Fruit fly (Drosophila melanogaster) Kc167 (cell line): ENCODE data around the gene Cyp312a1.
A peak's percentile ranks its signal among the peaks of the same experiment; 100 is the strongest.

Experiments used
- Myc ChIP-seq: fragments of >200 bp; optimal IDR thresholded peaks from 2 replicates; lab custom pipeline; 2017; ENCODE audit warnings: missing external identifiers
- Sin3A ChIP-seq: fragments of >200 bp; optimal IDR thresholded peaks from 2 replicates; lab custom pipeline; 2018; ENCODE audit warnings: missing external identifiers
- h ChIP-seq: fragments of >200 bp; optimal IDR thresholded peaks from 3 replicates; lab custom pipeline; 2018; ENCODE audit warnings: missing external identifiers
- insv ChIP-seq: fragments of >200 bp; optimal IDR thresholded peaks from 3 replicates; lab custom pipeline; 2018; ENCODE audit warnings: missing external identifiers
- psq ChIP-seq: fragments of >200 bp; optimal IDR thresholded peaks from 2 replicates; lab custom pipeline; 2017; ENCODE audit warnings: missing external identifiers
- ttk ChIP-seq: sonication (Bioruptor generic); optimal IDR thresholded peaks from 2 replicates; lab custom pipeline; 2017; ENCODE audit warnings: missing external identifiers

The Cyp312a1 gene

DNA sequence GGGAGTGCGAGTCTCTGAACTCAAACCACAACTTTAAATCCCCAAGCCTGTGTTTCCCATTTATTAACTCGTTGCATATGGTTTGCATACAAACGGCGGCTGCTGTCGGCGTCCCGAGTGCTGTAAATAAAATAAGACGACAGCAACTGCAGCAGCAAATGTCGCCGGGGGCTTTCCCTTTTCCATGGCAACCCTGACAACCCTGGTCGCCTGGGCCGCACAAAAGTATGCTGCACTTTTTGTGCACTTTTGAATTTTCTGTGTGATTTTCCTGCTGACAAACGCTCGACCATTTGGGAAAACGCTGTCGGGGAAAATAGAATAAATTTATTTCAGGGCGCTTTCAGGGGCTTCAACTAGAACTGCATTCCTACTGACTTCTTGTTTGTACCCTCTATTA lies 21.7 kb upstream of the Cyp312a1 start:
- TF ChIP-seq Myc (lab: Kevin White, UChicago) (no peak), psq (lab: Kevin White, UChicago) (no peak), h (no peak), ttk (lab: Kevin White, UChicago) (no peak), Sin3A (lab: Kevin White, UChicago) (no peak), insv (lab: Kevin White, UChicago) (no peak)

DNA sequence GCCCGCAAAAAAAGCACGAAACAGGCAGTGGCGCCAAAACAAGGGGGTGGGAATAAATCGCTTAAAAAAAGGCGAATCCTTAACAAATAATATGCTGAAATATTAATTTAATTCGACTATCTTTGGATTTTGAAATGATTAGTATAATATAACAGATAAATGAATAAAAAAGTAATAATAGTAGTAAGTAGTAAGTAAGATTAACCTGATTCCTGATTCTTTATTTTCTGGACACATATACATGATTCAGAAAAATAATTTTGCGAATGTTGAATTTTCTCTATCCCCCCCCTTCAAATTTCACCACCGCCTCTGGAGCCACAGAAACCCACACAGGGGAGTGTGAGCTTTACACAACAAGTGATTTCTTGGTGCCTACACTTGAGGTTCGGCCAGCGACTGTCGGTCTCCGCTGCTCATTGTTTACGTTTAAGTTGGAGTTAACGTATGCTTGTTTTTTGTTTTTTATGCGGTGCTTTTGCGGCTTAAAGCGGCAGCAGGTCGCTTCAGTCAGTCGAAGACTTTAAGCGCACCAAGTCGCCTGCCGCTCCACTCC lies 16.0 kb upstream of the Cyp312a1 start, which contains the start of gene CG7330:
Gene CG7330 (plus strand): TSS at position 506 of the 556 bp plus-strand sequence.
- TF ChIP-seq Sin3A (lab: Kevin White, UChicago) (no peak), psq (lab: Kevin White, UChicago) (no peak), ttk (lab: Kevin White, UChicago) (no peak)

DNA sequence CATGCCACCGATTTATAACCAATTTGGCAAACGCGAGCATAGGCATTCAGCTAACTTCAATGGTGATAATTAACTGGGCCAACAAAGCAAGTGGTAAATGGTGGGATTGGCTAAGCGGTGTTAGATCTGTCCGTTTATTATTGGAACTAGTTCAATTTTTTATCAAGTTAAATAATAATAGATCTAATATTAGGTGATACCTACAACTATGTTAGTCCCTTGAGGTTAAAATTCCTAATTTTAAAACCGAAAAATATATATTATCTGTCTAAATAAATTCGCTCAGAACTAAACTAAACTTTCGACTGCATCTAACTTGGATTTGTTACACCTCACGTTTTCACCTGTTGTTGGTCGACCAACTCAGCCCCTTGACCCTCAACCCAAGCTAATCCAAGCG lies 15.1 kb upstream of the Cyp312a1 start:
- no peak for TF ChIP-seq ttk (lab: Kevin White, UChicago)
- no peak for TF ChIP-seq h
- no peak for TF ChIP-seq psq (lab: Kevin White, UChicago)
- TF ChIP-seq Sin3A (lab: Kevin White, UChicago): no peak
- TF ChIP-seq insv (lab: Kevin White, UChicago): no peak
- no peak for TF ChIP-seq Myc (lab: Kevin White, UChicago)

DNA sequence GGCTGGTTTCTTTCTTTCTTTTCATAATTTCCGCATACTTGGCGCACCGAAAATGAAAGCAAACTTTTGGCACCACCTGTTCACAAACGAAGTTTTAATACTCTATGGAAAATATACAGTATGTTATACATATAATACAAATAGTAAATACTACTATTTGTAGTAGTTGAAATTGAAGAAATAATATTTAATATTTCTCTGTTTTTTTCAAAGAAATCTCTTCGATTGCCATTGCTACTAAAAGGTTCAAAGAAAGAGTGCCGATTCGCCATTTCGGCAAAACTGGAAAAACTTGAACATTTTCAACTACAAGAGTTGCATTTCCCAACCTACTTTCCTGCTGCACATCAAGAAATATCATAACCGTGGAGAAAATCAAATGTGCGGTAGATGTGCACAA lies 14.3 kb upstream of the Cyp312a1 start:
- no peak for TF ChIP-seq insv (lab: Kevin White, UChicago)
- no peak for TF ChIP-seq ttk (lab: Kevin White, UChicago)
- TF ChIP-seq psq (lab: Kevin White, UChicago): no peak
- TF ChIP-seq Sin3A (lab: Kevin White, UChicago): no peak
- no peak for TF ChIP-seq Myc (lab: Kevin White, UChicago)
- no peak for TF ChIP-seq h

DNA sequence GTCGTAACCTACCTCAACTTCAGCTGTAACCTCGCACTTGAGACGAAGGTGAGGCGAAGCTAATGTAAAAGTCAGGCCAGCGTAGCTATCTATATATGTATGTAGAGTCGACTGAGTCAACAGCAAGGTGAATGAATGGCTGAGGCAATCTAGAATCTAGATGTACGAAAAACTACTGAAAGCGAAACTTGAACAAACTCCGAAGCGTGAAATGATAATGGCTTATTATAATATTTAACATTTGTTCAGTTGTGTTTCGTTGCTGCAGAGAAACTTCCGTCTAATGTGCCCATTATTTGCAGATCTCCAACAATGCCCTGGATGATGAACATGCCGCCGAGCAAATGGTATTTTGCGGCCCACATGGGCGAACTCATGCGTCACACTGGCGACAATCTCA lies 12.1 kb upstream of the Cyp312a1 start:
- TF ChIP-seq Myc (lab: Kevin White, UChicago) (no peak), psq (lab: Kevin White, UChicago) (no peak), Sin3A (lab: Kevin White, UChicago) (no peak), insv (lab: Kevin White, UChicago) (no peak), ttk (lab: Kevin White, UChicago) (no peak), h (no peak)

DNA sequence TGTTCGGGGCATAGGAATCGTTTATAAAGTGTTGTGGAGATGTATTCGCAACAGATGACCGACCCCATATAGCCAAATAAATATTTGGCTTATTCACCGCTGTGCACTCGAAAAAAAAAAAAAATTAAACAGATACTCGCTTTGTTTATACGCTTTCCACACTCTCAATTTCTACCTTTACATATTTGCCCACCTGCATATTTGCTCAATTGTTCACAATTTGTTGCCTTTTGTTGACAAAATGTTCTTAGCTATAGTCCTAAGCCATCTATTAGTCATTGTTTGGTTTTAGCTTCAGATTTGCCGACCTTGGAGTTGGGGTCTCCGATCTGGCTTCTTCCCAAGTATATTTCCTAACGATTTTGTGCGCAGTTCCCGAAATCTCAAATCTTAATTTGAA lies 10.5 kb upstream of the Cyp312a1 start:
- no peak for TF ChIP-seq Myc (lab: Kevin White, UChicago)
- TF ChIP-seq Sin3A (lab: Kevin White, UChicago): no peak
- no peak for TF ChIP-seq ttk (lab: Kevin White, UChicago)
- no peak for TF ChIP-seq h
- no peak for TF ChIP-seq insv (lab: Kevin White, UChicago)
- TF ChIP-seq psq (lab: Kevin White, UChicago): no peak

DNA sequence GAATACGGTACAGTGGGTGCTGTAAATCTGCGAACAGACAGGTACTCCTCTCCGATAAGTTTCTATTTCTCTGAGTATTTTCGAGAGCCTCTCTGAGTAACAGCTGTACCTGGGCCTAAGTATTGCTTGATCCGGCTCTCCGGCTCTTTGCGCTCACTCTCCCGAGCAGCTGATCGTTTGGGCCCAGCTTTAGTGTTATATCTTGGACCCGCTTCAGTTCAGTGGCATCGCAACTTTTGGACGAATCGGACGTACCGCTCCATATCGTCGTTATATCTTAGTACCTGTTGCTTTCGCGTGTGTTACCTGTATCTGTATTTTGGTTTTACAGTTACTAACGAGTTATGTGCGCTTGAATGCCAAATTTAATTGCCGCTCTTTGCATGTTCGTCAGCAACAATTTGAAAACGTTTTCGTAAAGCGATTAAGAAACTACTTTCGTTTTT lies 6.7 kb upstream of the Cyp312a1 start, which contains the start of gene geko:
Gene geko (plus strand): TSS at position 219 of the 446 bp plus-strand sequence.
- TF ChIP-seq psq (lab: Kevin White, UChicago) (no peak), h (no peak), Myc (lab: Kevin White, UChicago) (no peak), insv (lab: Kevin White, UChicago) (no peak), Sin3A (lab: Kevin White, UChicago) (no peak), ttk (lab: Kevin White, UChicago) (no peak)

DNA sequence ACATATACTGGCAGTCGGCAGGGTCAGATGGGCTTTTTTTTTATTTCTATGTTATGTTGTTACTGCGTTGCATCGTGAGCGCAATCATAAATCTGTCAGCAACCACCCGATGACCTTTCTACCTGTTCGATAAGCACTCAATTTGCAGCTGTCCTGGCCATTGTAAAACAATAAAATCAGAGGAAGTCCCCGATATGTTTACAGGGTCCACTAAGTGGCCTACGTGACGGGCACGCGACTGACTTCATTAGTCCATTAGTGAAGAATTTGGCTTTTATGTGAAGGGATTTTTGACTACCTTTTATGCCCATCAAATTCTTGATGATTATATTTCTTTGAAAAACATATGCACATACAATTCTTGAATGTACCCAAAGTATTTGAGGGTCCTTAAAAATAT lies 5.8 kb upstream of the Cyp312a1 start:
- no peak for TF ChIP-seq ttk (lab: Kevin White, UChicago)

DNA sequence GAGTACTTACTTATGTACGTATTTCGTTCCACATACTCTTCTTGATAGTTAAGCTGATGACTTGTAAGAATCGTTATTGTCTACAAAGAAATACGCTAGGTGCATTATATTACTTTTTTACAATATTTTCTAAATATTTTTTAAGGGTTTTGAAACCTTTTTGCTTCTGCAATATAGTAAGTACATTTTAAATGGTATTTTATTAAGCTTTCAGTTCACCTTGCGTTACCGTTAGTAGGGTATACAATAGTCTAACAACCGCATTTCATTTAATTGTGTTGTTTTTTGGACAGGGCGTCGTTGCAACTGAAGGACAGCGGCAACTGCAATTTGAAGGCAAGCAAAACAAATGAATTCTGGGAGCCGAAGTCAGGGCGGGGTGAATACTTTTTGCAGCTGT lies 4.7 kb upstream of the Cyp312a1 start:
- TF ChIP-seq Myc (lab: Kevin White, UChicago): no peak
- no peak for TF ChIP-seq ttk (lab: Kevin White, UChicago)
- no peak for TF ChIP-seq insv (lab: Kevin White, UChicago)
- TF ChIP-seq psq (lab: Kevin White, UChicago): no peak
- TF ChIP-seq Sin3A (lab: Kevin White, UChicago): no peak
- TF ChIP-seq h: no peak

DNA sequence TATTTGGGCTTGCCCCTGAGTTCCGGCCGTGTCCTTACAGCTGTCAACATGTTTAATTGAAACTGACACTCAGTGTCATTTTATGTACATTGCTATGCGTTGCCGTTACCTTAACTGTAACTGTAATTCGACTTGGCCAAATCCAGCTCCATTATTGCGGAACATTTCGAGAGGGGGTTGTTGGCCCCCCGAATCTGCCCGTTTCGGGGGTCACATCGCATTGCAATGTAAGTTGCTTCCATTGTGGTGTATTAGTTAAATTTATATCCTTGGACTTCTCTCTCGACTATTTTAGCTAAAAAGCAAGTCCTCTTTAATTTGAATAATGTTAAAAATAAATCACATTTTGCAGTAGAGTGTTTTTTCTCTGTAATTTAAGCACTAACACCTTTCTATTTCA lies 8.4 kb downstream of the Cyp312a1 start:
- TF ChIP-seq h (no peak), insv (lab: Kevin White, UChicago) (no peak), ttk (lab: Kevin White, UChicago) (no peak), Sin3A (lab: Kevin White, UChicago) (no peak)

DNA sequence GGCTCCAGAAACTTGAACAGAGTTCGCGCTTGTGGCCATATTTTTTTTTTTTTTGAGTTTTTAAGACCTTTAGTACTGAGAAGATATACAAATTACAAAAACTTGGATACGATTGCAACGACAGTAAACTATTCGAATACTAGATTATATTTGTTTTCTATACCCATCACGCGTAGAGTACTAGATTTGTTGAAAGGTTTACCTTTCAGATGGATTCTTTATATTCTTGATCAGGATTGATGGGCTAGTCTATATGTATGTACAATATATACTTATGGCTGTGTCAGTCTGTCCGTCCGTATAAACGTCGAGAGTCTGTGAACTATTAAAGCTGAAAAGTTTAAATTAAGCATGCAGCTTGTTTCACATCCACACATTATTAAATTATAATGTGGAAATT lies 10.6 kb downstream of the Cyp312a1 start, which contains the start of gene CG42853:
Gene CG42853 (minus strand): TSS at position 101 of the 400 bp plus-strand sequence.
- TF ChIP-seq h: no peak

DNA sequence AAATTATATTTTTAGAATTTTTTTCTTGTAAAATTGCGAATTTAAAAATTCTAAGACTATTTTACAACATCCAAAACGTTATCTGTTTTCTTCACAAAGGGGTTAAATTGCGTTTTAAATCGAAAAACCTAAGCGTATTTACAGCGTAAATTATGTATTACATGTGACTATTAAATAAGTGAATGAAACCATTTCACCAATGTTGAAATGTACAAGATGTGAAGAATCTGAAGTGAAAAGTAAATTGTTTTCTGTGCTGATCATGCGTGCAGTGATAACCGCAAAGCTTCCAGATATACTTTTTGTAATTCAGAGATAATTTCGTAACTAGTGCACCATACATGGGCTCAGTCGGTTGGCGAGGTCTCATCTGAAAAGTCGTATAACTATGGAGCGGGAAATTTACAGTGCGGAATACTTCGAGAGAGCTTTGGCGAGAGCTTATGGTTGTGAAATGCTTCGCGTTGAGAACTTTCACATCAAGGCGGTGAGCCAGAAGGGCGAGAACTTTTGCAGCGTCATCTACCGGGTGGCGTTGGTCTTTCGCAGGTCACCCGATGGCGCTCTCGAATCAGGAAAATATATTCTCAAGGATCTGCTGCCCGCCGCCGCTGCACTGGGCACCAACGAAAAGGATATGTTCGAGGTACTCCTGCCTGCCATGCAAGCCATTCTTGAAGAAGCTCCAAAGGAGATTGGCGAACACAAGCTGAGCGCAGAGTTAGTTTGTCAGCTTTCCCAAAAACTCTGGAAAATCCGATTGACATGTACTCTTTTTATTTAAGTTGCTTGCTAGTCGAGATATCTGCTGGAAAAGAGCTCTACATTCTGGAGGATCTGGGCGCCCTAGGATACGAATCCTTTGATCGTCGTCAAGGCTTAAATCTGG lies 18.2 kb downstream of the Cyp312a1 start:
- TF ChIP-seq insv (lab: Kevin White, UChicago) (no peak), h (peak; percentile 90)
